Worm (Caenorhabditis elegans): ENCODE measurements around the gene ZK742.6.

ZK742.6 gene

ce11 chrV:7814601-7815000 lies at the start of gene ZK742.6:
Gene ZK742.6, minus strand, starts transcription at chrV:7814942.
- TF ChIP-seq elt-3 (tag; optimal IDR thresholded peaks at IDR 0.05), result no peak
- TF ChIP-seq ztf-11 (tag; optimal IDR thresholded peaks at IDR 0.05), result no peak
- no peak for TF ChIP-seq sptf-1 (tag; optimal IDR thresholded peaks at IDR 0.05)
- TF ChIP-seq pha-4 (tag; optimal IDR thresholded peaks at IDR 0.05), result no peak

DNA sequence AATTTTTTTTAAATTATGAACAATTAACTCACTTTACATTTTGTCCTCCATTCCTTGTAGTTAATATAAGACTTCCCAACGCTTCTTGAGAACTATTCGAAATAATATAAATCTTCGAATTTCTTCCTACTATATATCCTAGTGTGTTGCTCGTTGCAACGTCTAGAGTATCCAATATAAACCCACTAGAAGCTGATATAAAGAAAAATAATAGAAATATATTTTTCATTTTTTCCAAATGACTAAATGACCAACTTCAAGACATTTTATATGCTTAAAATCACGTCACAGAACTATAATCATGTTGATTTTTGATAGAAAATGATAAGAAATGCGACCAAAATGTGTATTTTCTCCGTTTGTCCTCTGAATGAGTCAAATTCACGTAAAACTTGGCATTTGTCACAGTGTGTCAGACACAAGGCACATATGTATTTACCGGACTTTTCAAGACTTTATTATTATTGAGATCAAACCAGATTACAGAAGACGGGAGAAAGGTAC lies 48.3 kb upstream of the ZK742.6 start, which contains the start of gene C37C3.10:
TSS of gene C37C3.10 (minus strand) at position 51 of the 504 bp plus-strand sequence.
- TF ChIP-seq unc-120 (tag; optimal IDR thresholded peaks at IDR 0.05; ENCODE audit: poor library complexity, severe bottlenecking) (no peak), elt-1 (tag; optimal IDR thresholded peaks at IDR 0.05; ENCODE audit: borderline replicate concordance, insufficient read depth) (no peak)

- TF ChIP-seq cnd-1 (tag; optimal IDR thresholded peaks at IDR 0.05) (no peak), mep-1 (tag; optimal IDR thresholded peaks at IDR 0.05) (no peak), ces-1 (GFP tag; optimal IDR thresholded peaks at IDR 0.05) (no peak), ceh-83 (GFP tag; optimal IDR thresholded peaks at IDR 0.05) (no peak), blmp-1 (tag; optimal IDR thresholded peaks at IDR 0.05) (no peak), unc-120 (tag; optimal IDR thresholded peaks at IDR 0.05; ENCODE audit: poor library complexity, severe bottlenecking) (no peak), drap-1 (GFP tag; optimal IDR thresholded peaks at IDR 0.05) (no peak), unc-39 (tag; optimal IDR thresholded peaks at IDR 0.05) (no peak), mab-5 (tag; optimal IDR thresholded peaks at IDR 0.05) (no peak), nhr-2 (tag; optimal IDR thresholded peaks at IDR 0.05) (no peak), flh-1 (GFP tag; optimal IDR thresholded peaks at IDR 0.05) (no peak), elt-3 (tag; optimal IDR thresholded peaks at IDR 0.05) (no peak), sptf-1 (tag; optimal IDR thresholded peaks at IDR 0.05) (no peak), ham-2 (GFP tag; optimal IDR thresholded peaks at IDR 0.05) (no peak), sem-2 (GFP tag; optimal IDR thresholded peaks at IDR 0.05) (no peak), lsy-2 (tag; optimal IDR thresholded peaks at IDR 0.05) (no peak), tbx-8 (GFP tag; optimal IDR thresholded peaks at IDR 0.05) (no peak)
Observed at ce11 chrV:7861792-7862191, 47.0 kb upstream of the ZK742.6 start, which contains the start of gene C37C3.17. Gene C37C3.17, minus strand, starts transcription at chrV:7861892.

DNA sequence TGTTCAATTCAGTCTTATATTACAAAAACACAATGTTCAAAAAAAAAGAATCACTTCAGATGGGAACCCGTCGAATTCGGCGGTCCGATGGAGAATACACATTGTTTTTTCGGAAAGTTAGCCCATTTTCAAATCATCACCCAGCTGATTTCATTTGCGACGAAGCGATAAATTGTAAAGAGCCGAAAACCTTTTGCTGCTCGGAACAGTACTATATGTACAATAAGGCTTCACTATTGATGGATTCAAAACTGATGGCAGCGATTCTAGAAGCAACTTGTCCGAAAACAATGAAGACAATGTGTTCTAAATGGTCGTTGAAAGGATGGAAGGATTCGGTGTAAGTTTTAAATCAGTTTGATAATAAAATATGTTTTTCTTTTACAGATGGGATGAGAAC lies 43.2 kb upstream of the ZK742.6 start, which contains the start of gene C37C3.1:
TSS of gene C37C3.1 (plus strand) at position 33 of the 400 bp plus-strand sequence.
- TF ChIP-seq M03D4.4 (tag; optimal IDR thresholded peaks at IDR 0.05), result no peak

DNA sequence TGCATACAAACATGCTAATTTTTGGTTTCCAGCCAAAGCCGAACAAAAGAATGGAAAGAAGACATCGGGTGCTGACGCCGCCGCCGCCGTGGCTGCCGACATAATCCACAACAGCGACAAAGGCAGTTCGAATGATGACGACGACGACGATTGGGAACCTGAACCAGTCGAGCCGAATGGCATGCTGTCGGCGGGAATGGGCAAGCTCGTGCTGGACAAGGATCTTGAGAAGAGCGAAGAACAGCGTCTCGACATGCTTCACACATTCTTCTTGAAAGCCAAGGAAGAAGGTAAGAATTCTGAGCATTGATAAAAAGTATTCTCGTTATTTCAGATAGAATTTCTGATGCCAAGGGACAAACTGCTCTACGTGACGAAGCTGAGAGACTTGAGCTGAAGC lies 41.9 kb upstream of the ZK742.6 start:
- TF ChIP-seq lsy-2 (tag; optimal IDR thresholded peaks at IDR 0.05) (no peak), lin-32 (GFP tag; optimal IDR thresholded peaks at IDR 0.05) (no peak), ces-1 (GFP tag; optimal IDR thresholded peaks at IDR 0.05) (no peak), unc-39 (tag; optimal IDR thresholded peaks at IDR 0.05) (no peak), nhr-237 (tag; optimal IDR thresholded peaks at IDR 0.05) (no peak), mls-2 (tag; optimal IDR thresholded peaks at IDR 0.05) (no peak), ceh-43 (GFP tag; optimal IDR thresholded peaks at IDR 0.05) (no peak), cnd-1 (tag; optimal IDR thresholded peaks at IDR 0.05) (no peak), tbx-8 (GFP tag; optimal IDR thresholded peaks at IDR 0.05) (no peak), mab-5 (tag; optimal IDR thresholded peaks at IDR 0.05) (no peak), bed-3 (GFP tag; optimal IDR thresholded peaks at IDR 0.05) (no peak)

DNA sequence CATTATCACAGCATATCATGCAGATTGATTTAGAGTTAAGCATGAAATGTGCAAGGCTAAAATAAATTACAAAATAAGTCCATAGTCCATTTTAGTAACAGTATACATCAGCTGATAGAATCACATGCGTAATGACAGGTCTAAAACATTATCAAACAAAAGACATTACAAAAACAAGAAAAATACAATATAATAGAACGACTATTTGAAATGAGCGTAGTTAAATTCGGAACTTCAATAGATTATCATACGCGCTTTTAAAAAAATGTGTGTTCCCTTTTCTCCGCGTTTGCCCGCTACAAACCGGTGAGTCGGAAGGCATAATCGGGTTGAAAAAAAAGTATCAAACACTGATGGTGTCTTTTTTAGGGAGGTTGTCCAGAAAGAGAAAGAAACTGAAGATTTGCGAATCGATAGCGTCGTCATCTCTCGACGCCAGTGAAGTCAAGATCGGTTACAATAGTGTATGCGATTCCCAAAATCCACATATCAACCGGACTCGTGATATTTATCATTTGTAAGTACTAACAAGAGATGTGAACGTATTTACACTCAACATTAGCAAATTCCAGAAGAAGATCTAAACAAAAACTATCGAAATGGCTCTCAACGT lies 40.7 kb upstream of the ZK742.6 start, which contains the start of gene C37C3.2:
TSS of gene C37C3.2 (plus strand) at position 563 of the 613 bp plus-strand sequence.
- TF ChIP-seq snpc-4 (tag; optimal IDR thresholded peaks at IDR 0.05), result no peak
- TF ChIP-seq unc-120 (tag; optimal IDR thresholded peaks at IDR 0.05; ENCODE audit: poor library complexity, severe bottlenecking), result no peak
- TF ChIP-seq mep-1 (tag; optimal IDR thresholded peaks at IDR 0.05), result no peak
- no peak for TF ChIP-seq hlh-1 (tag; optimal IDR thresholded peaks at IDR 0.05)
- no peak for TF ChIP-seq unc-39 (tag; optimal IDR thresholded peaks at IDR 0.05)
- TF ChIP-seq lin-13 (tag; optimal IDR thresholded peaks at IDR 0.05), result no peak
- TF ChIP-seq ces-1 (GFP tag; optimal IDR thresholded peaks at IDR 0.05), result no peak
- TF ChIP-seq elt-3 (tag; optimal IDR thresholded peaks at IDR 0.05), result no peak
- no peak for TF ChIP-seq cnd-1 (tag; optimal IDR thresholded peaks at IDR 0.05)
- no peak for TF ChIP-seq mab-5 (tag; optimal IDR thresholded peaks at IDR 0.05)
- TF ChIP-seq drap-1 (GFP tag; optimal IDR thresholded peaks at IDR 0.05), result no peak
- TF ChIP-seq flh-1 (GFP tag; optimal IDR thresholded peaks at IDR 0.05), result no peak
- no peak for TF ChIP-seq zip-8 (tag; optimal IDR thresholded peaks at IDR 0.05)
- TF ChIP-seq pha-4 (tag; optimal IDR thresholded peaks at IDR 0.05), result no peak
- no peak for TF ChIP-seq nhr-28 (tag; optimal IDR thresholded peaks at IDR 0.05)
- no peak for TF ChIP-seq nhr-2 (tag; optimal IDR thresholded peaks at IDR 0.05)
